Worm (Caenorhabditis elegans) whole organism, mixed stage, embryonic: Measurements from ENCODE around the gene nhr-12.

ENCODE experiments used
- blmp-1 ChIP-seq: fragments of 150-350 bp; optimal IDR thresholded peaks from 2 replicates; lab custom pipeline; 2014; ENCODE audit warnings: missing biosample characterization, missing genetic modification characterization
- ces-1 ChIP-seq: fragments of 150-350 bp; optimal IDR thresholded peaks from 2 replicates; lab custom pipeline; 2014; ENCODE audit warnings: missing biosample characterization, missing genetic modification reagents, missing genetic modification characterization
- elt-3 ChIP-seq: fragments of 150-350 bp; optimal IDR thresholded peaks from 2 replicates; lab custom pipeline; 2014; ENCODE audit warnings: missing biosample characterization, missing genetic modification characterization
- nhr-12 ChIP-seq: fragments of 150-350 bp; optimal IDR thresholded peaks from 2 replicates; lab custom pipeline; 2014; ENCODE audit warnings: missing biosample characterization, missing genetic modification characterization
- nhr-76 ChIP-seq: sonication (generic microtip); optimal IDR thresholded peaks from 2 replicates; lab custom pipeline; 2017; ENCODE audit warnings: missing biosample characterization, missing genetic modification characterization
- pha-4 ChIP-seq: fragments of 150-350 bp; optimal IDR thresholded peaks from 2 replicates; lab custom pipeline; 2018; ENCODE audit warnings: missing biosample characterization, missing genetic modification reagents, missing genetic modification characterization
- unc-62 ChIP-seq: fragments of 150-350 bp; optimal IDR thresholded peaks from 2 replicates; lab custom pipeline; 2014; ENCODE audit warnings: missing biosample characterization, missing genetic modification reagents, missing genetic modification characterization

- no peak for TF ChIP-seq ces-1 (GFP tag; lab: Kevin White, UChicago)
- TF ChIP-seq nhr-76 (tag; lab: Kevin White, UChicago), result no peak
- no peak for TF ChIP-seq nhr-12 (tag; lab: Kevin White, UChicago)
- no peak for TF ChIP-seq blmp-1
- TF ChIP-seq elt-3, result no peak
- TF ChIP-seq pha-4 (tag; lab: Kevin White, UChicago), result no peak
- no peak for TF ChIP-seq unc-62 (GFP tag; lab: Kevin White, UChicago)
These were observed 39.1 kb downstream of the nhr-12 start for ce11 chrV:10044735-10045134.
